Worm (Caenorhabditis elegans): Measurements from ENCODE around the gene ZK1098.9.

ZK1098.9 gene

ce11 chrIII:9501072-9501471, 43.2 kb upstream of the ZK1098.9 start:
- TF ChIP-seq ceh-88 (GFP tag; IDR thresholded peaks at IDR 0.05) = no peak
- no peak for TF ChIP-seq unc-98 (GFP tag; IDR thresholded peaks at IDR 0.05)
- TF ChIP-seq C16A3.4 (tag; optimal IDR thresholded peaks at IDR 0.05) = no peak
- no peak for TF ChIP-seq lin-13 (GFP tag; optimal IDR thresholded peaks at IDR 0.05)
- TF ChIP-seq alr-1 (tag; optimal IDR thresholded peaks at IDR 0.05; ENCODE audit: borderline replicate concordance) = no peak
- TF ChIP-seq ztf-11 (tag; optimal IDR thresholded peaks at IDR 0.05) = no peak
- TF ChIP-seq pax-3 (tag; optimal IDR thresholded peaks at IDR 0.05) = no peak
- TF ChIP-seq nhr-12 (tag; optimal IDR thresholded peaks at IDR 0.05) = no peak
- TF ChIP-seq irx-1 (tag; optimal IDR thresholded peaks at IDR 0.05) = no peak
- TF ChIP-seq pag-3 (tag; optimal IDR thresholded peaks at IDR 0.05; ENCODE audit: borderline replicate concordance, insufficient read depth) = no peak
- no peak for TF ChIP-seq rnt-1 (tag; optimal IDR thresholded peaks at IDR 0.05)
- no peak for TF ChIP-seq lir-3 (tag; optimal IDR thresholded peaks at IDR 0.05; ENCODE audit: poor library complexity)
- no peak for TF ChIP-seq hlh-17 (GFP tag; optimal IDR thresholded peaks at IDR 0.05; ENCODE audit: borderline replicate concordance)
- no peak for TF ChIP-seq nhr-28 (tag; optimal IDR thresholded peaks at IDR 0.05)
- TF ChIP-seq dsc-1 (tag; optimal IDR thresholded peaks at IDR 0.05) = no peak
- no peak for TF ChIP-seq fkh-4 (tag; optimal IDR thresholded peaks at IDR 0.05; ENCODE audit: borderline replicate concordance)
- no peak for TF ChIP-seq aha-1 (tag; optimal IDR thresholded peaks at IDR 0.05)
- no peak for TF ChIP-seq Y116A8C.19 (tag; optimal IDR thresholded peaks at IDR 0.05; ENCODE audit: borderline replicate concordance)
- no peak for TF ChIP-seq xbp-1 (tag; optimal IDR thresholded peaks at IDR 0.05)
- no peak for TF ChIP-seq hlh-4 (tag; optimal IDR thresholded peaks at IDR 0.05)
- no peak for TF ChIP-seq sox-4 (tag; optimal IDR thresholded peaks at IDR 0.05)
- no peak for TF ChIP-seq mab-9 (GFP tag; IDR thresholded peaks at IDR 0.05)
- no peak for TF ChIP-seq snpc-4 (tag; optimal IDR thresholded peaks at IDR 0.05)
- no peak for TF ChIP-seq C34B4.2 (tag; optimal IDR thresholded peaks at IDR 0.05)
- no peak for TF ChIP-seq ztf-4 (tag; optimal IDR thresholded peaks at IDR 0.05)
- no peak for TF ChIP-seq unc-130 (tag; optimal IDR thresholded peaks at IDR 0.05)
- TF ChIP-seq mef-2 (tag; optimal IDR thresholded peaks at IDR 0.05) = no peak
- TF ChIP-seq ceh-82 (tag; optimal IDR thresholded peaks at IDR 0.05) = no peak
- TF ChIP-seq elt-3 (tag; optimal IDR thresholded peaks at IDR 0.05) = no peak
- TF ChIP-seq nhr-237 (tag; optimal IDR thresholded peaks at IDR 0.05) = no peak
- TF ChIP-seq nhr-71 (tag; optimal IDR thresholded peaks at IDR 0.05) = peak; percentile 56
- TF ChIP-seq blmp-1 (tag; optimal IDR thresholded peaks at IDR 0.05) = no peak
- peak; percentile 52 for TF ChIP-seq lin-39 (tag; optimal IDR thresholded peaks at IDR 0.05)
- no peak for TF ChIP-seq nhr-90 (tag; optimal IDR thresholded peaks at IDR 0.05; ENCODE audit: poor library complexity)
- no peak for TF ChIP-seq grh-1 (GFP tag; IDR thresholded peaks at IDR 0.05)
- TF ChIP-seq ces-1 (GFP tag; optimal IDR thresholded peaks at IDR 0.05) = no peak
- TF ChIP-seq jun-1 (tag; optimal IDR thresholded peaks at IDR 0.05) = no peak
- no peak for TF ChIP-seq lin-35 (GFP tag; optimal IDR thresholded peaks at IDR 0.05)
- no peak for TF ChIP-seq sptf-1 (tag; optimal IDR thresholded peaks at IDR 0.05)
- TF ChIP-seq egl-27 (tag; optimal IDR thresholded peaks at IDR 0.05) = no peak
- no peak for TF ChIP-seq tbx-2 (tag; optimal IDR thresholded peaks at IDR 0.05)
- TF ChIP-seq nhr-11 (tag; optimal IDR thresholded peaks at IDR 0.05) = no peak
- peak; percentile 38 for TF ChIP-seq nhr-85 (tag)
- TF ChIP-seq nhr-84 (tag; optimal IDR thresholded peaks at IDR 0.05) = no peak
- no peak for TF ChIP-seq ama-1 (optimal IDR thresholded peaks at IDR 0.05)
- no peak for TF ChIP-seq pqm-1 (tag; optimal IDR thresholded peaks at IDR 0.05)
- peak; percentile 8; the same call in 1 of the 2 replicates for TF ChIP-seq nhr-19 (GFP tag; conservative IDR thresholded peaks at IDR 0.05)
- TF ChIP-seq ceh-90 (tag; optimal IDR thresholded peaks at IDR 0.05) = no peak
- TF ChIP-seq nhr-47 (tag; optimal IDR thresholded peaks at IDR 0.05) = peak; percentile 21
- no peak for TF ChIP-seq tlp-1 (tag; optimal IDR thresholded peaks at IDR 0.05)
- TF ChIP-seq efl-1 (optimal IDR thresholded peaks at IDR 0.05) = no peak
- TF ChIP-seq efl-1 (GFP tag; optimal IDR thresholded peaks at IDR 0.05 in 1 of 2) = no peak
- no peak for TF ChIP-seq ets-5 (GFP tag; IDR thresholded peaks at IDR 0.05)
- TF ChIP-seq lsy-2 (tag; optimal IDR thresholded peaks at IDR 0.05) = peak; percentile 31 to 35
- TF ChIP-seq unc-30 (tag; optimal IDR thresholded peaks at IDR 0.05) = no peak
